Fruit fly (Drosophila melanogaster) whole organism: ENCODE measurements around the gene mthl10.

Experiments used
- CG8478 ChIP-seq: fragments of >200 bp; optimal IDR thresholded peaks from 2 replicates; lab custom pipeline; 2018; ENCODE audit warnings: inconsistent platforms
- Dll ChIP-seq: fragments of >200 bp; optimal IDR thresholded peaks from 2 replicates; lab custom pipeline; 2017
- EcR ChIP-seq, 2 experiments: fragments of >200 bp; optimal IDR thresholded peaks; 2 replicates each; lab custom pipeline; 2017; ENCODE audit warnings: missing biosample characterization in 2 of 2, missing genetic modification characterization in 2 of 2, missing genetic modification reagents in 2 of 2
- pan ChIP-seq: fragments of >200 bp; optimal IDR thresholded peaks from 2 replicates; lab custom pipeline; 2017
- psq ChIP-seq: fragments of >200 bp; optimal IDR thresholded peaks from 2 replicates; lab custom pipeline; 2017
- usp ChIP-seq: fragments of >200 bp; optimal IDR thresholded peaks from 2 replicates; lab custom pipeline; 2017; ENCODE audit warnings: missing biosample characterization, missing genetic modification characterization, mixed read lengths

The mthl10 gene

dm6 chr3L:361201-361600 lies 18.5 kb upstream of the mthl10 start, which contains the start of the genes Cdc5 and CG1233:
Gene Cdc5 (minus strand): TSS chr3L:361383.
Gene CG1233 (plus strand): TSS chr3L:361472.
- TF ChIP-seq EcR (GFP tag; optimal IDR thresholded peaks at IDR 0.05; lab: Kevin White, UChicago) (no peak), psq (lab: Kevin White, UChicago) (no peak), pan (lab: Kevin White, UChicago) (no peak), Dll (lab: Kevin White, UChicago) (no peak), CG8478 (lab: Kevin White, UChicago) (no peak), usp (GFP tag; lab: Kevin White, UChicago) (no peak)

- TF ChIP-seq Dll (lab: Kevin White, UChicago): no peak
- no peak for TF ChIP-seq CG8478 (lab: Kevin White, UChicago)
- TF ChIP-seq usp (GFP tag; lab: Kevin White, UChicago): no peak
- TF ChIP-seq EcR (GFP tag; optimal IDR thresholded peaks at IDR 0.05; lab: Kevin White, UChicago): no peak
- no peak for TF ChIP-seq psq (lab: Kevin White, UChicago)
- no peak for TF ChIP-seq pan (lab: Kevin White, UChicago)
Observed at dm6 chr3L:357681-358080, 15.0 kb upstream of the mthl10 start, which contains the start of gene Roc1b. Gene Roc1b (plus strand): TSS chr3L:357981.

dm6 chr3L:356016-356472 lies 13.3 kb upstream of the mthl10 start, which contains the start of gene CG1231:
Gene CG1231 (plus strand): TSS chr3L:356422.
- TF ChIP-seq CG8478 (lab: Kevin White, UChicago) (no peak), usp (GFP tag; lab: Kevin White, UChicago) (no peak), EcR (GFP tag; optimal IDR thresholded peaks at IDR 0.05; lab: Kevin White, UChicago) (no peak), pan (lab: Kevin White, UChicago) (no peak), psq (lab: Kevin White, UChicago) (no peak), Dll (lab: Kevin White, UChicago) (no peak)

dm6 chr3L:350651-351228 lies 8.0 kb upstream of the mthl10 start:
- TF ChIP-seq EcR (GFP tag; optimal IDR thresholded peaks at IDR 0.05; lab: Kevin White, UChicago) (no peak), CG8478 (lab: Kevin White, UChicago) (no peak), Dll (lab: Kevin White, UChicago) (no peak), pan (lab: Kevin White, UChicago) (no peak), psq (lab: Kevin White, UChicago) (no peak), usp (GFP tag; lab: Kevin White, UChicago) (no peak)

dm6 chr3L:349751-350150 lies 7.0 kb upstream of the mthl10 start:
- TF ChIP-seq CG8478 (lab: Kevin White, UChicago): no peak
- no peak for TF ChIP-seq psq (lab: Kevin White, UChicago)
- no peak for TF ChIP-seq Dll (lab: Kevin White, UChicago)
- no peak for TF ChIP-seq pan (lab: Kevin White, UChicago)

dm6 chr3L:348406-348743 lies 5.7 kb upstream of the mthl10 start:
- TF ChIP-seq Dll (lab: Kevin White, UChicago) (no peak), pan (lab: Kevin White, UChicago) (no peak), CG8478 (lab: Kevin White, UChicago) (no peak), usp (GFP tag; lab: Kevin White, UChicago) (no peak), EcR (GFP tag; optimal IDR thresholded peaks at IDR 0.05; lab: Kevin White, UChicago) (no peak), psq (lab: Kevin White, UChicago) (no peak)

- TF ChIP-seq usp (GFP tag; lab: Kevin White, UChicago) (no peak), EcR (GFP tag; optimal IDR thresholded peaks at IDR 0.05; lab: Kevin White, UChicago) (no peak), psq (lab: Kevin White, UChicago) (no peak), Dll (lab: Kevin White, UChicago) (no peak), CG8478 (lab: Kevin White, UChicago) (no peak), pan (lab: Kevin White, UChicago) (no peak)
Observed at dm6 chr3L:347641-348405, 5.1 kb upstream of the mthl10 start.

dm6 chr3L:346656-347640 lies 4.2 kb upstream of the mthl10 start, which contains the start of gene mth:
Gene mth (minus strand): TSS chr3L:346957.
- TF ChIP-seq CG8478 (lab: Kevin White, UChicago) (no peak), Dll (lab: Kevin White, UChicago) (no peak), psq (lab: Kevin White, UChicago) (no peak), pan (lab: Kevin White, UChicago) (no peak), EcR (GFP tag; optimal IDR thresholded peaks at IDR 0.05; lab: Kevin White, UChicago) (no peak), usp (GFP tag; lab: Kevin White, UChicago) (no peak)

dm6 chr3L:343316-343715 lies 601 bp upstream of the mthl10 start:
- TF ChIP-seq CG8478 (lab: Kevin White, UChicago) (no peak), usp (GFP tag; lab: Kevin White, UChicago) (no peak), pan (lab: Kevin White, UChicago) (no peak), Dll (lab: Kevin White, UChicago) (no peak), EcR (GFP tag; optimal IDR thresholded peaks at IDR 0.05; lab: Kevin White, UChicago) (no peak), psq (lab: Kevin White, UChicago) (no peak)
